Worm (Caenorhabditis elegans): ENCODE results near the gene lips-8.

DNA sequence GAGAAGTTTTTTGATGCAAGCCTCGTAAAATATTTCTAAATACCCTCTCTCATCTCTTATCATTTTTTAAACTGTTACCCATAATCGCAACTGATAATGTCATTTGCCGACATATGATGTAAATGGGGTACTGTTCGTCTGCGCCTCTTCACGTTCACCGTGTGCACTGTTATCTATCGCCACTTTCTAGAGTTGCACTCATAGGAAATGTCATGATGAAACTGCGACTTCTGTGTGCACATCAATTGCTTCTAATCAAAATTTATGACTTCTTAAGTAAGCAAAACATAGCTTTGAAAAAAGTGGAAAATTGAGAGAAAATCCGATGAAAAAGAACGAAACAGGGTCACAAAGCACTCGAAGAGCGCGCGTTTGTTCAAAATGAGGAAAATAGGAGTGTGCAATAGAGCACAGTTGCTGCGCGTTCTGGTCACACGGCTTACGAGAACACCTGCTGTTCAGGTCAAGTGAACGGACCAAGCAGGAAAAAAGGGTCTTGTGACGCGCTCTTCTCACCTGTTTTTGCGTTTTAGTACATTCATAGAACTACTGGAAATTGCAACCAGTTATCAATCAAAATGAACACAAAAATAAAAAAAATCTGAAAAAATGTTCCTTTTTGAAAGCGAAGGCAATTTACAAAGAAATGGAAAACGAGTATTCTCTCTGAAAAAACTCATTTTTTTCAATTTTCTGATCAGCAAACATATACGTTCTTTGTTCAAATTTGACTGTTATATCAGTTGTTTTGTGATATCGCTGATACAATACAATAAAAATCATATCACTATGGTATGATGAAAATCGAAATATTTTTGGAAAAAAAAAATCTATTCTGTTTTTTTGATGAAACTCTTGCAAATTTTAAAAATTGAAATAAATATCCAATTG is 48.4 kb downstream of the lips-8 start:
- TF ChIP-seq zag-1 (tag; optimal IDR thresholded peaks at IDR 0.05) (no peak), lin-13 (GFP tag; optimal IDR thresholded peaks at IDR 0.05) (no peak), fos-1 (tag; optimal IDR thresholded peaks at IDR 0.05) (no peak), skn-1 (tag; optimal IDR thresholded peaks at IDR 0.05) (no peak), snpc-4 (tag; optimal IDR thresholded peaks at IDR 0.05) (no peak)

All from whole organism, L4 larva.